Worm (Caenorhabditis elegans): ENCODE measurements around the gene ZK616.65.
"Not testable (repeated sequence)": the region's sequence is repeated elsewhere in the genome, so short reads cannot be mapped to it uniquely, and the experiment has no call there.

DNA sequence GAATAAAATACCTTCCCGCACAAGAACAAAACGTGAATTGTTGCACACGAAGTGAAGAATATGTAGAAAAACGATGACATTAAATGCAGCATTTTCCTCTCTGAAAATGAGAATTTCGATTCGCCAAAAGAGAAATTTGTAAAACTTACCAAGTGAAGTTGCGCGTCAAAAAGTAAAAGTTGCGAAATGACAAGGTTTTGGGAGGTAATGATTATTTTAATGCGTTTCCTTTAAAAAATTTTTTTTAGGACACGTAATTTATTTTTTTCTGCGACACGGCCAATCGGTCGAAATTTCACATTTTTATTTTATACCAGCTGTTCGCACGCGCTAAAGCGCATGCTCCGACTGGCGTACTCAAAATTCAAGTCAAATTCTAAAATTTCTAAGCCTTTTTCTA, 45.0 kb upstream of the ZK616.65 start, which contains the start of gene Y4C6A.3:
- TF ChIP-seq ama-1 (optimal IDR thresholded peaks at IDR 0.05); lin-11 (tag; optimal IDR thresholded peaks at IDR 0.05); elt-4 (tag; optimal IDR thresholded peaks at IDR 0.05); lim-6 (tag; optimal IDR thresholded peaks at IDR 0.05); C08G9.2 (tag; optimal IDR thresholded peaks at IDR 0.05): not testable (repeated sequence)
